Worm (Caenorhabditis elegans): Measurements from ENCODE around the gene cee-1.

cee-1 gene

DNA sequence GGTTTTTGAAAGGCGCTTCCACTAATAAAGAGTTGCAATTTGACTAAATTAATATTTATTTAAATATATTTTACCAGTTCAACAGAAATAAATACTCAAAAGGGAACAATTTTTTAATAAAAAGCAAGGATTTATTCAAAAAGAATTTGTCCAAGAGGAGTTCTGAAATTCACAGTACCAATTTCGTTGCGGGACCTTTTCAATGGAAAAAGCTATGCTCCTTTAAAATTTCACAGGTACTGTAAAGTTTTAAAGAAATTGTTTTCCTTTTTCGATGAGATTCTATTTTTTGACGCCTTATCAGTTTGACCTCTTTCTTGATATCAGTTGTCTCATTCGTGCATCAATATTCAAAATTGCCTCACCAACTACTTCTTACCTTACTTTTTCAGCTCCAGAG lies 12.2 kb upstream of the cee-1 start, which contains the start of gene tag-340:
TSS of gene tag-340 (plus strand) at position 249 of the 400 bp plus-strand sequence.
- TF ChIP-seq ztf-29 (GFP tag; IDR thresholded peaks at IDR 0.05) = no peak
- no peak for TF ChIP-seq cog-1 (tag; optimal IDR thresholded peaks at IDR 0.05)
- no peak for TF ChIP-seq flt-1 (GFP tag; IDR thresholded peaks at IDR 0.05)
- no peak for TF ChIP-seq med-1 (GFP tag; optimal IDR thresholded peaks at IDR 0.05; ENCODE audit: insufficient read depth)
- TF ChIP-seq klf-2 (GFP tag; conservative IDR thresholded peaks at IDR 0.05) = no peak
- TF ChIP-seq ref-1 (GFP tag; conservative IDR thresholded peaks at IDR 0.05) = no peak
- TF ChIP-seq T22C8.4 (GFP tag; IDR thresholded peaks at IDR 0.05) = no peak
- TF ChIP-seq tab-1 (GFP tag; IDR thresholded peaks at IDR 0.05) = no peak
- TF ChIP-seq ztf-23 (GFP tag; IDR thresholded peaks at IDR 0.05) = no peak

DNA sequence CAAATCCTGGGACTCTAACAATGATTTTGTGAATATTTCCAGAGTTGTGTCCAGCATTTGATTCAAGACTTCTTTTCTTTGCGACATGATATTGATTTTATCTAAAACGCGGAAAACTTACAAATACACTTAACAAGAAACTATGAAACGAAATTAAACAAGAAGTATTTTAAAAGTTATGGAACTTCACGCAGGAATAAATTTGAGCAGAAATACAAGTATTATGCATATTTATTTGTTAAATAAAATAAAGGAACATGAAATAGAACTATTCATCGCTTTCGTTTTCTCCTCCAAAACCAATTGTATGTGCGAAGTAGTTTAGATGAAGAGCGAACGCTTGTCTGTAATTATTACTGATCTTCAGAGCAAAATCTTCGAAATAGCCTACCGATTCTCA lies 8.7 kb upstream of the cee-1 start, which contains the start of gene kbp-2:
TSS of gene kbp-2 (minus strand) at position 101 of the 400 bp plus-strand sequence.
- TF ChIP-seq flt-1 (GFP tag; IDR thresholded peaks at IDR 0.05) (no peak), T22C8.4 (GFP tag; IDR thresholded peaks at IDR 0.05) (no peak), med-1 (GFP tag; optimal IDR thresholded peaks at IDR 0.05; ENCODE audit: insufficient read depth) (no peak), ztf-23 (GFP tag; IDR thresholded peaks at IDR 0.05) (no peak), tab-1 (GFP tag; IDR thresholded peaks at IDR 0.05) (no peak), klf-2 (GFP tag; conservative IDR thresholded peaks at IDR 0.05) (no peak), cog-1 (tag; optimal IDR thresholded peaks at IDR 0.05) (no peak), ref-1 (GFP tag; conservative IDR thresholded peaks at IDR 0.05) (no peak), ztf-29 (GFP tag; IDR thresholded peaks at IDR 0.05) (no peak)

DNA sequence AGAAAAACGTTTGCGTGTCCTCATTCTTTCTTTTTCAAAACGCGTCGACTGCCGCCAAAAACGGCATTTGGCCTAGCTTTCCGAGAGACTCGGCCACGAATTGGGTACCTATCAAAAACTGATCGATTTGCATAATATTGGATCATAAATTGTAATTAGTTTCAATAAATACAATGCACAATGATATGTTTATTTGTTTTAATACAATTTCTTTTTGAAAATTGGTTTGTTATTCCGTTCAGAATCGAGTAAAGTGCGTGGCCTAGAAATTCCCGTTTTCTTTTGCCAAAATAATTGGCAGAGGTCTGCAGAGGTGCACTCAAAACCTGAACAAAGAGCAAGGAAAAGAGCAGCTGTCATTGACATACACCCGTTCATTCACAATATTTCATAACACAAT lies 7.1 kb upstream of the cee-1 start, which contains the start of gene F26F4.8:
TSS of gene F26F4.8 (minus strand) at position 69 of the 400 bp plus-strand sequence.
- TF ChIP-seq ref-1 (GFP tag; conservative IDR thresholded peaks at IDR 0.05) = no peak
- no peak for TF ChIP-seq flt-1 (GFP tag; IDR thresholded peaks at IDR 0.05)

DNA sequence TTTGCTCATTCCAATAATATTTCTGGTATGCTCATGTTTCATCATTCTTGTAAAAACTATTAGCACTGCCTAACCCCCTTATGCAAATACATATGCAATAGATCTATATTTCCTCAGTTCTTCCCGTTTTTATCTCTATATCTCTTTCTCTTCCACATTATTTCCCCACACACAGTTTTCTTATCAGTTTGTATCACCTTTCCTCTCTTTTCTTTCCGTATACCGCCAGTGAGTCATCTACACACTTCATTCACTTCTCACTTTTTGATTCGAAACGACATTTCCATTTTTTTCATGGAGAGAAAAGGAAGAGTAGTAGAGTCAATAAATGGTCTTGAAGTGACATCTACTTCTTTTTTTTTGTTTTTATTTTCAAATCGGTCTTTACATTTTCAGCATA lies 6.1 kb upstream of the cee-1 start:
- TF ChIP-seq klf-2 (GFP tag; conservative IDR thresholded peaks at IDR 0.05) (no peak), T22C8.4 (GFP tag; IDR thresholded peaks at IDR 0.05) (no peak), ref-1 (GFP tag; conservative IDR thresholded peaks at IDR 0.05) (no peak), flt-1 (GFP tag; IDR thresholded peaks at IDR 0.05) (no peak), ztf-29 (GFP tag; IDR thresholded peaks at IDR 0.05) (no peak), cog-1 (tag; optimal IDR thresholded peaks at IDR 0.05) (no peak), tab-1 (GFP tag; IDR thresholded peaks at IDR 0.05) (no peak), med-1 (GFP tag; optimal IDR thresholded peaks at IDR 0.05; ENCODE audit: insufficient read depth) (no peak), ztf-23 (GFP tag; IDR thresholded peaks at IDR 0.05) (no peak)

DNA sequence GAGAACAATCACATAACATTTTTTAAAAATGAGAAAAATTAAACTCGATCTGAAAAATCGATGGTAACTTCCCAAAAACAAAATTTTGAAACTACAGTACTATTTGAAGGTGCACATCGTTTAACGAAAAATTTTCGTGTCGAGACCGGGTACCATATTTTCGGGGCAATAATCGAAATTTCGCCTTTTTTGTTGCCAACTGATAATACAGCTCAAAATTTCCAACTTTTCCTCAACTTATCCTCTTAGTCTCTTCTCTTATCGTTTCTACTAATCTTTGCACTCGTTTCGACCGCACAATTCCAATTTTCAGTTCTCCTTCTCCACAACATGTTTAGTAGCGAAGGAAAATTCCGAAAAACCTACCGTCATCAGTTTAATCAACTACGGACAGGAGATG lies 5.6 kb upstream of the cee-1 start, which contains the start of gene rom-1:
TSS of gene rom-1 (plus strand) at position 301 of the 400 bp plus-strand sequence.
- TF ChIP-seq T22C8.4 (GFP tag; IDR thresholded peaks at IDR 0.05) (no peak), flt-1 (GFP tag; IDR thresholded peaks at IDR 0.05) (no peak), ref-1 (GFP tag; conservative IDR thresholded peaks at IDR 0.05) (no peak), cog-1 (tag; optimal IDR thresholded peaks at IDR 0.05) (no peak), ztf-29 (GFP tag; IDR thresholded peaks at IDR 0.05) (no peak), med-1 (GFP tag; optimal IDR thresholded peaks at IDR 0.05; ENCODE audit: insufficient read depth) (no peak), klf-2 (GFP tag; conservative IDR thresholded peaks at IDR 0.05) (no peak), tab-1 (GFP tag; IDR thresholded peaks at IDR 0.05) (no peak), ztf-23 (GFP tag; IDR thresholded peaks at IDR 0.05) (no peak)

DNA sequence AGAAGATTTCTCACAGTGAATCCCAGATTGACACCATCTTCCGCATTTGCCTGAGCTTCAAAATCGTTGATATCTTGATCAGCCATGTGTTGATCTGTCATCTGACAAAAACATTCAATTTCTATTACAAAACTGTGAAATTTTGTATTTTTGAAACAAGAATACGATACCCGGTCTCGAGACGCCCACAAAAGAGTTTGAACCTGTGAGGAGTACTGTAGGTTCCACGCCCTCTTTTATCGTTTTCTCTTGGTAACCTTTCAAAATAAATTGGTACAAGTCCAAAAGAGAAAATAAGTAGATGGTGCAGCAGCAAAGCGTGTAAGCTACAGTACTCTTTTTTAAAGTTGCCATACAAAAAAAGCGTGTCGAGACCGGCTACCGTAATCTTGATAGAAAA lies 2.6 kb upstream of the cee-1 start, which contains the start of gene F26F4.12:
TSS of gene F26F4.12 (minus strand) at position 101 of the 400 bp plus-strand sequence.
- TF ChIP-seq med-1 (GFP tag; optimal IDR thresholded peaks at IDR 0.05; ENCODE audit: insufficient read depth) (no peak), ztf-23 (GFP tag; IDR thresholded peaks at IDR 0.05) (no peak), klf-2 (GFP tag; conservative IDR thresholded peaks at IDR 0.05) (no peak), cog-1 (tag; optimal IDR thresholded peaks at IDR 0.05) (no peak), ref-1 (GFP tag; conservative IDR thresholded peaks at IDR 0.05) (no peak), ztf-29 (GFP tag; IDR thresholded peaks at IDR 0.05) (no peak), flt-1 (GFP tag; IDR thresholded peaks at IDR 0.05) (no peak), tab-1 (GFP tag; IDR thresholded peaks at IDR 0.05) (no peak), T22C8.4 (GFP tag; IDR thresholded peaks at IDR 0.05) (no peak)

DNA sequence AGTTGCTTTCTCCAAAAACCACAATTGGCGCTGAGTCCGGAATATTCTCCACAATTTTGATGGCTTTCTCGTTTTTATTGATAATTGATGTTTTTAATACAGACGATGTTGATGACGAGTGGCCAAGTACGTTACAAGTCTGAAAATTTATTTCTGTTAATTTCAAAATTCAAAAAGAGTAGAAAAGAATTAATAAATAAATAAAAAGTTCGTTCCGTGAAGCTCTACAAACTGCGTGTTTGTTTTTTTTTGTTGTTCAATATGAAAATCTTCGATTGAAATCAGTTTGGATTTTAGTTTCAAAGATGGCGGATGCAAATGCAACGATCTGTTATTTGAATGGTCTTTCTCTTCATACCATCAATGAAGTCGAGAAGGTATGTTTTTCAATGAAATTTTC lies 1.5 kb upstream of the cee-1 start, which contains the start of gene F26F4.2:
TSS of gene F26F4.2 (plus strand) at position 301 of the 400 bp plus-strand sequence.
- no peak for TF ChIP-seq klf-2 (GFP tag; conservative IDR thresholded peaks at IDR 0.05)
- TF ChIP-seq cog-1 (tag; optimal IDR thresholded peaks at IDR 0.05) = no peak
- TF ChIP-seq flt-1 (GFP tag; IDR thresholded peaks at IDR 0.05) = no peak
- no peak for TF ChIP-seq ref-1 (GFP tag; conservative IDR thresholded peaks at IDR 0.05)
- no peak for TF ChIP-seq med-1 (GFP tag; optimal IDR thresholded peaks at IDR 0.05; ENCODE audit: insufficient read depth)
- no peak for TF ChIP-seq tab-1 (GFP tag; IDR thresholded peaks at IDR 0.05)
- TF ChIP-seq ztf-29 (GFP tag; IDR thresholded peaks at IDR 0.05) = no peak
- no peak for TF ChIP-seq ztf-23 (GFP tag; IDR thresholded peaks at IDR 0.05)
- no peak for TF ChIP-seq T22C8.4 (GFP tag; IDR thresholded peaks at IDR 0.05)

DNA sequence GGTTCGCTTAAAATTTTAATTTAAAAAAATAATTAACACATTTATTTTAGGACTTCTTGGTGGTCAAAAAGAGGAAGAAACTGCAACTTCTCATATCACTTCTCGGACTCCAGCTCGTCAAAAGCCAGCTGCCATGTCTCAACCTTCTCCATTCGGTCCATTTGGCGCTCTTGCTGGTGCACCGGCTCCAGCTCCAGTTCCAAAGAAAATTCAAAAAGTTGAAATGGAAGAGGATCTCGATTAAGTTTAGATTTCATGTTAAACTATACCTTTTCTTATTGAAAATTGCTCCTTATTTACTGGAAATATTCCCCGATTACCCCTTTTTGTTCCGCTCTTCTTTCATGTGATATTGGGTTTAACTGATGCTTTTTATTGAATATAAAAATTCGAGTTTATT lies 1.2 kb downstream of the cee-1 start:
- TF ChIP-seq T22C8.4 (GFP tag; IDR thresholded peaks at IDR 0.05) (no peak), ztf-29 (GFP tag; IDR thresholded peaks at IDR 0.05) (no peak), med-1 (GFP tag; optimal IDR thresholded peaks at IDR 0.05; ENCODE audit: insufficient read depth) (no peak), flt-1 (GFP tag; IDR thresholded peaks at IDR 0.05) (no peak), cog-1 (tag; optimal IDR thresholded peaks at IDR 0.05) (no peak), ztf-23 (GFP tag; IDR thresholded peaks at IDR 0.05) (no peak), klf-2 (GFP tag; conservative IDR thresholded peaks at IDR 0.05) (no peak), tab-1 (GFP tag; IDR thresholded peaks at IDR 0.05) (no peak), ref-1 (GFP tag; conservative IDR thresholded peaks at IDR 0.05) (no peak)

DNA sequence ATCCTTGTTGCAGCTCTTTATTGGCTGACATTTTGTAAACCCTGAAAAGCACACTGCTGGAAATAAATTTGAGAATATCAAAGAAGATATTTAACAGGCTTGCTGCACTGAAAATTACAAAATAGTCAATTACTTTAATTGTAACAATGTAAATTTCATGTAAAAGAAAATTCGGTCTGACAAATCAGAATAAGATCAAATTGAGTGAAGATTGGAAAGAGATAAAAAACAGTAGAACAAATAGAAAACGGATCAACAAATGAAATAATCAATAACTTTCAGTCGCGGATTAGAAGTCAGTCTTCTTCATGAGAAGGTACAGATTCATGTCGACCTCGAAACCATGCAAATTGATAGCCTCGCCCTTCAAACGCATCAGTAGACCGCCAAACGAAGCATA lies 4.6 kb downstream of the cee-1 start, which contains the start of gene rars-1:
TSS of gene rars-1 (minus strand) at position 101 of the 400 bp plus-strand sequence.
- TF ChIP-seq T22C8.4 (GFP tag; IDR thresholded peaks at IDR 0.05) = no peak
- TF ChIP-seq ref-1 (GFP tag; conservative IDR thresholded peaks at IDR 0.05) = no peak
- no peak for TF ChIP-seq flt-1 (GFP tag; IDR thresholded peaks at IDR 0.05)
- no peak for TF ChIP-seq ztf-23 (GFP tag; IDR thresholded peaks at IDR 0.05)
- no peak for TF ChIP-seq tab-1 (GFP tag; IDR thresholded peaks at IDR 0.05)
- no peak for TF ChIP-seq med-1 (GFP tag; optimal IDR thresholded peaks at IDR 0.05; ENCODE audit: insufficient read depth)
- no peak for TF ChIP-seq cog-1 (tag; optimal IDR thresholded peaks at IDR 0.05)
- no peak for TF ChIP-seq klf-2 (GFP tag; conservative IDR thresholded peaks at IDR 0.05)
- no peak for TF ChIP-seq ztf-29 (GFP tag; IDR thresholded peaks at IDR 0.05)
